Fruit fly (Drosophila melanogaster): Measurements from ENCODE around the gene CG10561.

CG10561 gene

dm6 chr2L:19141435-19142126 lies 27.4 kb downstream of the CG10561 start (continued):
- TF ChIP-seq CG1024 (GFP tag; IDR thresholded peaks at IDR 0.05) = no peak
- TF ChIP-seq Pdp1 (GFP tag; optimal IDR thresholded peaks at IDR 0.05) = peak; percentile 64 to 80
- TF ChIP-seq dan (GFP tag; IDR thresholded peaks at IDR 0.05) = no peak
- no peak for TF ChIP-seq Bgb (GFP tag; IDR thresholded peaks at IDR 0.05; ENCODE audit: partially characterized antibody)
- TF ChIP-seq CG15479 (GFP tag; optimal IDR thresholded peaks at IDR 0.05) = no peak
- TF ChIP-seq CG12071 (GFP tag; optimal IDR thresholded peaks at IDR 0.05) = peak; percentile 52
- TF ChIP-seq Atf3 (GFP tag; optimal IDR thresholded peaks at IDR 0.05) = no peak
- TF ChIP-seq prd (optimal IDR thresholded peaks at IDR 0.05) = no peak
- peak; percentile 58; the same call in 2 of the 3 replicates for TF ChIP-seq prd (GFP tag; IDR thresholded peaks at IDR 0.05)
- no peak for TF ChIP-seq ap (GFP tag; IDR thresholded peaks at IDR 0.05)
- TF ChIP-seq Side (GFP tag; optimal IDR thresholded peaks at IDR 0.05) = peak; percentile 63
- no peak for TF ChIP-seq Dp (GFP tag; optimal IDR thresholded peaks at IDR 0.05)
- TF ChIP-seq pita (GFP tag; optimal IDR thresholded peaks at IDR 0.05) = no peak
- peak; percentile 56 for TF ChIP-seq CG12744 (GFP tag; optimal IDR thresholded peaks at IDR 0.05)
- TF ChIP-seq danr (GFP tag; IDR thresholded peaks at IDR 0.05) = 0 out of 2 replicates have a peak, but pooled peaks have one; percentile 21
- no peak for TF ChIP-seq mld (GFP tag; IDR thresholded peaks at IDR 0.05; ENCODE audit: partially characterized antibody)
- TF ChIP-seq hbn (GFP tag; IDR thresholded peaks at IDR 0.05; ENCODE audit: partially characterized antibody) = no peak
- no peak for TF ChIP-seq ab (GFP tag; optimal IDR thresholded peaks at IDR 0.05)
- peak; percentile 85 for TF ChIP-seq nmo (GFP tag; optimal IDR thresholded peaks at IDR 0.05)
- peak; percentile 7 for TF ChIP-seq Ets97D (GFP tag; optimal IDR thresholded peaks at IDR 0.05)
- TF ChIP-seq ftz-f1 (GFP tag; optimal IDR thresholded peaks at IDR 0.05) = no peak
- peak; percentile 18 for TF ChIP-seq Nf-YC (tag; optimal IDR thresholded peaks at IDR 0.05)
- peak; percentile 69; the same call in 1 of the 2 replicates for TF ChIP-seq crol (GFP tag; IDR thresholded peaks at IDR 0.05)
- no peak for TF ChIP-seq CG11456 (GFP tag; IDR thresholded peaks at IDR 0.05)
- peak; percentile 58 for TF ChIP-seq Six4 (GFP tag; optimal IDR thresholded peaks at IDR 0.05)
- peak; percentile 44 for TF ChIP-seq fu2 (GFP tag; optimal IDR thresholded peaks at IDR 0.05)
- no peak for TF ChIP-seq ken (GFP tag; IDR thresholded peaks at IDR 0.05)
- TF ChIP-seq gt (GFP tag; IDR thresholded peaks at IDR 0.05) = no peak
- peak; percentile 62 for TF ChIP-seq CG30431 (GFP tag; optimal IDR thresholded peaks at IDR 0.05)
- TF ChIP-seq CG17829 (tag; optimal IDR thresholded peaks at IDR 0.05) = peak; percentile 71
- TF ChIP-seq Nf-YA (GFP tag; IDR thresholded peaks at IDR 0.05) = no peak
- no peak for TF ChIP-seq ci (GFP tag; IDR thresholded peaks at IDR 0.05)
- peak; percentile 59 for TF ChIP-seq bab2 (GFP tag; optimal IDR thresholded peaks at IDR 0.05)
- TF ChIP-seq CG18619 (GFP tag; optimal IDR thresholded peaks at IDR 0.05) = peak; percentile 74
- TF ChIP-seq sens-2 (GFP tag; IDR thresholded peaks at IDR 0.05) = no peak
- peak; percentile 56 for TF ChIP-seq maf-S (GFP tag; optimal IDR thresholded peaks at IDR 0.05)
- TF ChIP-seq sr (GFP tag; IDR thresholded peaks at IDR 0.05) = no peak
- no peak for TF ChIP-seq tll (GFP tag; optimal IDR thresholded peaks at IDR 0.05)
- peak; percentile 46; the same call in 1 of the 2 replicates for TF ChIP-seq CG9932 (GFP tag; IDR thresholded peaks at IDR 0.05)
- peak; percentile 74 for TF ChIP-seq CG13624 (GFP tag; optimal IDR thresholded peaks at IDR 0.05)
- peak; percentile 76 for TF ChIP-seq CG13424 (tag; optimal IDR thresholded peaks at IDR 0.05)
- peak; percentile 35 for TF ChIP-seq CG17802 (tag; optimal IDR thresholded peaks at IDR 0.05)
- TF ChIP-seq jumu (GFP tag; optimal IDR thresholded peaks at IDR 0.05) = peak; percentile 44
- peak; percentile 39 for TF ChIP-seq CG3163 (GFP tag; optimal IDR thresholded peaks at IDR 0.05)
- no peak; the same call in 1 of the 2 replicates for TF ChIP-seq CG14014 (GFP tag; IDR thresholded peaks at IDR 0.05)
- TF ChIP-seq slbo (GFP tag; IDR thresholded peaks at IDR 0.05) = peak; percentile 69
- 0 out of 3 replicates have a peak, but pooled peaks have one; percentile 43 for TF ChIP-seq CG34422 (GFP tag; IDR thresholded peaks at IDR 0.05)
- TF ChIP-seq CG17612 (GFP tag; IDR thresholded peaks at IDR 0.05) = no peak
- peak; percentile 85 for TF ChIP-seq CG9727 (GFP tag; optimal IDR thresholded peaks at IDR 0.05)
- TF ChIP-seq CG4360 (GFP tag; IDR thresholded peaks at IDR 0.05) = no peak
- peak; percentile 57 for TF ChIP-seq CG18476 (GFP tag; optimal IDR thresholded peaks at IDR 0.05)

All from whole organism, embryonic.